Worm (Caenorhabditis elegans) whole organism, young adult: Measurements from ENCODE around the gene sri-70.

Experiments
- B0261.1 ChIP-seq: sonication (generic microtip); optimal IDR thresholded peaks from 2 replicates; lab custom pipeline; 2016; ENCODE audit warnings: mild to moderate bottlenecking, missing genetic modification characterization, moderate library complexity, missing compliant biosample characterization
- F37B4.10 ChIP-seq: fragments of 200-800 bp; sonication (Bioruptor generic); IDR thresholded peaks from 2 replicates; pipeline ENCODE4 v1.3.6; 2022; ENCODE audit warnings: missing genetic modification characterization, missing compliant biosample characterization
- cebp-1 ChIP-seq, 2 experiments: fragments of 200-800 bp in 1 of 2; sonication (Bioruptor generic) in 1 of 2; sonication (generic microtip) in 1 of 2; IDR thresholded peaks in 1 of 2; optimal IDR thresholded peaks in 1 of 2; 2 replicates each; pipeline versions ENCODE4 v1.3.6 to Lab custom; 2017 to 2022; ENCODE audit warnings: missing compliant biosample characterization in 2 of 2, missing genetic modification characterization in 2 of 2, mild to moderate bottlenecking in 1 of 2, missing genetic modification reagents in 1 of 2, moderate library complexity in 1 of 2
- egrh-3 ChIP-seq: fragments of 200-800 bp; sonication (Bioruptor generic); IDR thresholded peaks from 2 replicates; pipeline ENCODE4 v1.3.6; 2022; ENCODE audit warnings: missing genetic modification reagents, missing genetic modification characterization, missing compliant biosample characterization
- sea-2 ChIP-seq: fragments of 200-800 bp; sonication (Bioruptor generic); IDR thresholded peaks from 2 replicates; pipeline ENCODE4 v1.3.6; 2022; ENCODE audit warnings: missing genetic modification characterization, missing compliant biosample characterization
- unc-130 ChIP-seq: sonication (generic microtip); optimal IDR thresholded peaks from 2 replicates; lab custom pipeline; 2016; ENCODE audit warnings: missing genetic modification reagents, missing genetic modification characterization, missing compliant biosample characterization
- zim-3 ChIP-seq: sonication (generic microtip); optimal IDR thresholded peaks from 2 replicates; lab custom pipeline; 2017; ENCODE audit warnings: mild to moderate bottlenecking, missing genetic modification characterization, moderate library complexity, missing compliant biosample characterization

DNA sequence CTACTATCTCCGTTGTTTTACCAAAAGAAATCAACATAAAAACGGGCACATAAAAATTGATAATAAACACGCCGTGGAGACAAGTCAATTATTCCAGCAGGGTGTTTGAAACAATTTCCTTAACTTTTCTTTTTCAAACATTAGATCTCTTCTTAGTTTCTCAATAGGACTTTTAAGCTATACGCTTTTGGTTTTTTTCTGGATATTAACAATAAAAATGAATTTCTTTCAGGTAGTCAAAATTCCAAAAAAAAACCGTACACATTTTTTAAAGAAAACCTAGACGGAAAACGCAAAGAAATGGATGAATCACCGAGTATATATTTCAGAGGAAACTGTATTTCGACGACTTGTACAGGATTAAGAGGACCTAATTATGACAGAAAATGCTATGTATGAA, 28.5 kb downstream of the sri-70 start, which contains the start of gene fbxa-185:
- TF ChIP-seq unc-130 (GFP tag; lab: Kevin White, UChicago) (no peak), sea-2 (GFP tag; lab: Robert Waterston, UW) (no peak), cebp-1 (GFP tag; IDR thresholded peaks at IDR 0.05; lab: Robert Waterston, UW) (no peak), cebp-1 (tag; optimal IDR thresholded peaks at IDR 0.05; lab: Kevin White, UChicago) (no peak), B0261.1 (tag; lab: Kevin White, UChicago) (no peak), zim-3 (tag; lab: Kevin White, UChicago) (no peak), F37B4.10 (GFP tag; lab: Robert Waterston, UW) (no peak), egrh-3 (GFP tag; lab: Robert Waterston, UW) (no peak)
